Fruit fly (Drosophila melanogaster) whole organism, wandering third instar larva: ENCODE results near the gene Cpr64Ab.

Experiments
- CG32264 ChIP-seq: fragments of 200-800 bp; sonication (Bioruptor generic); optimal IDR thresholded peaks from 2 replicates; lab custom pipeline; 2016; ENCODE audit warnings: missing biosample characterization, missing genetic modification characterization
- CG9705 ChIP-seq: fragments of 200-800 bp; sonication (Bioruptor generic); optimal IDR thresholded peaks from 2 replicates; lab custom pipeline; 2018; ENCODE audit warnings: missing biosample characterization, mild to moderate bottlenecking, missing genetic modification characterization
- Hr78 ChIP-seq: fragments of >200 bp; optimal IDR thresholded peaks from 2 replicates; lab custom pipeline; 2017; ENCODE audit warnings: missing biosample characterization, missing genetic modification characterization
- Mio ChIP-seq: sonication (Bioruptor generic); optimal IDR thresholded peaks from 2 replicates; lab custom pipeline; 2016; ENCODE audit warnings: missing biosample characterization, missing genetic modification characterization
- OdsH ChIP-seq: fragments of 200-800 bp; sonication (Bioruptor generic); optimal IDR thresholded peaks from 2 replicates; lab custom pipeline; 2016; ENCODE audit warnings: missing biosample characterization, mild to moderate bottlenecking, missing genetic modification characterization
- Sp1 ChIP-seq: fragments of 200-800 bp; sonication (Bioruptor generic); optimal IDR thresholded peaks from 3 replicates; lab custom pipeline; 2019; ENCODE audit warnings: missing biosample characterization, mild to moderate bottlenecking, missing genetic modification characterization, moderate library complexity
- dl ChIP-seq, 2 experiments: fragments of 175-275, 200-275 bp in 1 of 2; fragments of 200-275 bp in 1 of 2; sonication (Bioruptor generic); optimal IDR thresholded peaks; lab custom pipeline; 2018; ENCODE audit warnings: mild to moderate bottlenecking in 2 of 2, missing biosample characterization in 2 of 2, missing genetic modification characterization in 2 of 2, moderate library complexity in 2 of 2; ENCODE audit not compliant: partially characterized antibody in 2 of 2, insufficient read depth in 1 of 2
- fru ChIP-seq: fragments of 200-800 bp; sonication (Bioruptor generic); optimal IDR thresholded peaks from 3 replicates; lab custom pipeline; 2016; ENCODE audit warnings: missing biosample characterization, mild to moderate bottlenecking, missing genetic modification characterization
- h ChIP-seq: fragments of 200-800 bp; sonication (Bioruptor generic); optimal IDR thresholded peaks from 3 replicates; lab custom pipeline; 2016; ENCODE audit warnings: missing biosample characterization, mild to moderate bottlenecking, missing genetic modification characterization
- lola ChIP-seq: fragments of >200 bp; optimal IDR thresholded peaks from 2 replicates; lab custom pipeline; 2017; ENCODE audit warnings: missing biosample characterization, missing genetic modification characterization
- usp ChIP-seq: fragments of >200 bp; optimal IDR thresholded peaks from 2 replicates; lab custom pipeline; 2017; ENCODE audit warnings: missing biosample characterization, missing genetic modification characterization
- woc ChIP-seq: sonication (Bioruptor generic); optimal IDR thresholded peaks from 2 replicates; lab custom pipeline; 2016; ENCODE audit warnings: missing biosample characterization, mild to moderate bottlenecking, missing genetic modification characterization

DNA sequence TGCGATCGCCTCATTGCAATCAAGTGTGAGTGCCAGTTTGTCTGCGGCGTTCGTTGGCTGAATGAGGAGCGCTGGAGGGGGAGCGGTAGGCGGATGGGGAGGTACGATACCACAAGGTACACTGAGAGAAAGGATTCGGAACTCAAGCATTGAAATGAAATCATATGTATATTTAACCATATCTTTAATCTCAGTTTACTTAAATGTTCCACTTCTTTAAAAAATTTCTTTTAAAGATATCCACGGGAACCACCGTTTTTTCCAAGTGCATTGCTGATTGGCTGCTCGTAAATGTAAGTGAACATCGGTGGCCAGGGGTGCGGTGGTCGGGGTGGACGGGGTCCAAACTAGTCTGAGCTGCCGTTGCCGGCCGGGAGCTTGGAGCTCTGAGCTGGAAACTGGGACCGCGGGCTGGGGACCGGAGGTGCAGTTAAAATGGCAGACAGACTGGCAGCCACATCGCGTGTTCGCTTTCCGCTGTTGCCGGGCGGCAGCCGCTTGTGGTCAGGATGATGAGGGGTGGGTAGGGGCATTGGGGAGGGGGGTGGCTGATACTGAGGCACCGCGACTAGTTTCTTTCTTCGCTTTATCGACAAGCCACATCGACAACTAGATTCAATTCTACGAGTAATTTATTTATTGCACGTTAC lies 17.0 kb upstream of the Cpr64Ab start:
- TF ChIP-seq Sp1 (peak; percentile 94), woc (GFP tag; lab: Kevin White, UChicago) (peak; percentile 90), Mio (GFP tag; lab: Kevin White, UChicago) (peak; percentile 49), dl (GFP tag; optimal IDR thresholded peaks at IDR 0.05; lab: Kevin White, UChicago; ENCODE audit: insufficient read depth in 1 of 2, partially characterized antibody in 2 of 2) (no peak), Hr78 (GFP tag; lab: Kevin White, UChicago) (no peak), OdsH (peak; percentile 91), usp (GFP tag; lab: Kevin White, UChicago) (no peak), h (GFP tag; lab: Kevin White, UChicago) (peak; percentile 96), CG9705 (GFP tag; lab: Kevin White, UChicago) (peak; percentile 95), fru (GFP tag; lab: Kevin White, UChicago) (peak; percentile 97), CG32264 (GFP tag; lab: Kevin White, UChicago) (peak; percentile 90), lola (GFP tag; lab: Kevin White, UChicago) (no peak)
